Fruit fly (Drosophila melanogaster) whole organism, adult: ENCODE data around the gene CG33095.
"Not testable (repeated sequence)": the region's sequence is repeated elsewhere in the genome, so short reads cannot be mapped to it uniquely, and the experiment has no call there.

Source experiments
- CG11617 ChIP-seq: fragments of 200-800 bp; sonication (Bioruptor generic); optimal IDR thresholded peaks from 2 replicates; lab custom pipeline; 2017; ENCODE audit warnings: mild to moderate bottlenecking, missing biosample characterization, missing genetic modification reagents, missing genetic modification characterization
- CG14711 ChIP-seq: fragments of 200-800 bp; sonication (Bioruptor generic); optimal IDR thresholded peaks from 2 replicates; lab custom pipeline; 2018; ENCODE audit warnings: missing biosample characterization, mild to moderate bottlenecking, missing genetic modification characterization, moderate library complexity
- CG1620 ChIP-seq: fragments of 200-800 bp; sonication (Bioruptor generic); optimal IDR thresholded peaks from 2 replicates; lab custom pipeline; 2016; ENCODE audit warnings: missing biosample characterization, missing genetic modification characterization
- CG5204 ChIP-seq: fragments of 200-800 bp; sonication (Bioruptor generic); optimal IDR thresholded peaks from 2 replicates; lab custom pipeline; 2016; ENCODE audit warnings: missing biosample characterization, missing genetic modification characterization
- CG7045 ChIP-seq: fragments of 200-800 bp; sonication (Bioruptor generic); optimal IDR thresholded peaks from 2 replicates; lab custom pipeline; 2017; ENCODE audit warnings: missing biosample characterization, mild to moderate bottlenecking, missing genetic modification characterization
- Crg-1 ChIP-seq: fragments of 200-800 bp; sonication (Bioruptor generic); optimal IDR thresholded peaks from 2 replicates; lab custom pipeline; 2016; ENCODE audit warnings: missing biosample characterization, missing genetic modification characterization
- Mnt ChIP-seq: fragments of 200-800 bp; sonication (Bioruptor generic); optimal IDR thresholded peaks from 2 replicates; lab custom pipeline; 2016; ENCODE audit warnings: missing biosample characterization, mild to moderate bottlenecking, missing genetic modification characterization
- bab1 ChIP-seq: fragments of 200-800 bp; sonication (Bioruptor generic); optimal IDR thresholded peaks from 3 replicates; lab custom pipeline; 2019; ENCODE audit warnings: missing biosample characterization, mild to moderate bottlenecking, missing genetic modification characterization, moderate library complexity
- kay ChIP-seq: fragments of 200-800 bp; sonication (Bioruptor generic); peaks from one replicate; lab custom pipeline; 2016; ENCODE audit warnings: missing biosample characterization, missing genetic modification characterization, borderline replicate concordance
- ovo ChIP-seq: fragments of 200-800 bp; sonication (Bioruptor generic); optimal IDR thresholded peaks from 2 replicates; lab custom pipeline; 2016; ENCODE audit warnings: missing biosample characterization, missing genetic modification characterization
- tj ChIP-seq: fragments of 200-800 bp; sonication (Bioruptor generic); optimal IDR thresholded peaks from 3 replicates; lab custom pipeline; 2017; ENCODE audit warnings: missing biosample characterization, mild to moderate bottlenecking, missing genetic modification characterization, moderate library complexity

dm6 chr3R:25131042-25131441, 33.6 kb downstream of the CG33095 start, which contains the start of gene Bili:
- TF ChIP-seq kay (GFP tag; lab: Kevin White, UChicago); CG5204; tj; Mnt (GFP tag; lab: Kevin White, UChicago); CG14711 (tag; lab: Kevin White, UChicago); CG7045 (GFP tag; lab: Kevin White, UChicago); bab1 (GFP tag; lab: Kevin White, UChicago); Crg-1 (GFP tag; lab: Kevin White, UChicago); CG11617 (GFP tag; lab: Kevin White, UChicago); ovo (GFP tag; lab: Kevin White, UChicago); CG1620 (GFP tag; lab: Kevin White, UChicago): not testable (repeated sequence)
